Fruit fly (Drosophila melanogaster): Measurements from ENCODE around the gene CG6765.

Gene CG6765

DNA sequence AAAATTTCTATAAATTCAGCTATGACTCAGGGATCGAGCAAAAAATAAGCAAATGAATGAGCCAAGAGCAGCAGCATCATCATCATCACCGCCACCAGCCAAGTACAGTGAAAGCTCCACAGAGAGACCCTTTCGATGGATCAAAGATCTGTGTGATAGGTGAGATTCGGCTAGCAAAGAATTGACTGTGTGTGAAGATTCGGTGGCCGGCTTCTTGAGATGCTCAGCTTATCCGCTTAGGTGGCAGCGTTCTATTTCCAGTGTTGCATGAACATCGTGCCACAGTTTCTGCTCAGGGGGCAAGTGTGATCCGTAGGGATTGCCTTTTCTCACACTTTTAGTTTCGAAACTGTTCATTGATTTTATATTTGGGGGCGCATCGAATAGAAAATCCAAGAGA, 40.6 kb downstream of the CG6765 start (continued):
- TF ChIP-seq cad (GFP tag; optimal IDR thresholded peaks at IDR 0.05), result no peak
- TF ChIP-seq CG9876 (GFP tag; optimal IDR thresholded peaks at IDR 0.05), result no peak
- TF ChIP-seq chm (GFP tag; IDR thresholded peaks at IDR 0.05), result no peak
- TF ChIP-seq Hr51 (GFP tag; optimal IDR thresholded peaks at IDR 0.05), result no peak
- TF ChIP-seq MTF-1 (GFP tag; optimal IDR thresholded peaks at IDR 0.05; ENCODE audit: borderline replicate concordance), result no peak
- TF ChIP-seq otp (GFP tag; IDR thresholded peaks at IDR 0.05), result no peak
- no peak for TF ChIP-seq wek (GFP tag; optimal IDR thresholded peaks at IDR 0.05)
- TF ChIP-seq phol (tag; optimal IDR thresholded peaks at IDR 0.05), result no peak
- no peak for TF ChIP-seq eyg (GFP tag; optimal IDR thresholded peaks at IDR 0.05)
- no peak for TF ChIP-seq CG14667 (GFP tag; IDR thresholded peaks at IDR 0.05)
- TF ChIP-seq vvl (GFP tag; IDR thresholded peaks at IDR 0.05), result no peak
- no peak for TF ChIP-seq CG15479 (GFP tag; optimal IDR thresholded peaks at IDR 0.05)
- TF ChIP-seq CG6683 (GFP tag; optimal IDR thresholded peaks at IDR 0.05), result no peak
- no peak for TF ChIP-seq Pdp1 (GFP tag; optimal IDR thresholded peaks at IDR 0.05)
- no peak for TF ChIP-seq zfh2 (GFP tag; optimal IDR thresholded peaks at IDR 0.05)
- no peak for TF ChIP-seq CG11085 (GFP tag; IDR thresholded peaks at IDR 0.05)
- TF ChIP-seq bsh (GFP tag; optimal IDR thresholded peaks at IDR 0.05), result peak in 1 of 2 experiments; percentile 11
- no peak for TF ChIP-seq CG17829 (tag; optimal IDR thresholded peaks at IDR 0.05)
- TF ChIP-seq onecut (GFP tag; IDR thresholded peaks at IDR 0.05), result no peak
- TF ChIP-seq gsb-n (tag; optimal IDR thresholded peaks at IDR 0.05), result no peak
- no peak for TF ChIP-seq CG6765 (GFP tag; optimal IDR thresholded peaks at IDR 0.05)
- TF ChIP-seq CG7839 (tag; optimal IDR thresholded peaks at IDR 0.05), result no peak
- no peak for TF ChIP-seq CG2199 (GFP tag; IDR thresholded peaks at IDR 0.05)
- no peak for TF ChIP-seq chn (GFP tag; optimal IDR thresholded peaks at IDR 0.05)
- no peak for TF ChIP-seq amos (GFP tag; IDR thresholded peaks at IDR 0.05; ENCODE audit: partially characterized antibody)
- no peak for TF ChIP-seq CG10959 (GFP tag; IDR thresholded peaks at IDR 0.05)
- TF ChIP-seq Hey (tag; optimal IDR thresholded peaks at IDR 0.05), result no peak
- TF ChIP-seq CG3838 (GFP tag; optimal IDR thresholded peaks at IDR 0.05), result no peak
- TF ChIP-seq Rfx (GFP tag; IDR thresholded peaks at IDR 0.05), result peak; percentile 60
- TF ChIP-seq Nf-YC (tag; optimal IDR thresholded peaks at IDR 0.05), result peak; percentile 0
- no peak for TF ChIP-seq CG31365 (tag; optimal IDR thresholded peaks at IDR 0.05)
- no peak for TF ChIP-seq prd (optimal IDR thresholded peaks at IDR 0.05)
- no peak for TF ChIP-seq prd (GFP tag; IDR thresholded peaks at IDR 0.05)
- no peak for TF ChIP-seq salm (tag; optimal IDR thresholded peaks at IDR 0.05)
- TF ChIP-seq CG1024 (GFP tag; IDR thresholded peaks at IDR 0.05), result no peak
- no peak for TF ChIP-seq dmrt11E (tag; optimal IDR thresholded peaks at IDR 0.05)
- TF ChIP-seq jumu (GFP tag; optimal IDR thresholded peaks at IDR 0.05), result peak; percentile 12
- TF ChIP-seq peb (GFP tag; IDR thresholded peaks at IDR 0.05), result 0 out of 2 replicates have a peak, but pooled peaks have one; percentile 6
- TF ChIP-seq nau (GFP tag; optimal IDR thresholded peaks at IDR 0.05), result no peak
- peak; percentile 91 for TF ChIP-seq grau (tag; optimal IDR thresholded peaks at IDR 0.05)
- no peak for TF ChIP-seq Antp (GFP tag; optimal IDR thresholded peaks at IDR 0.05)
- TF ChIP-seq pho (GFP tag; optimal IDR thresholded peaks at IDR 0.05), result no peak
- TF ChIP-seq Atf6 (GFP tag; IDR thresholded peaks at IDR 0.05), result no peak
- no peak for TF ChIP-seq Hr39 (optimal IDR thresholded peaks at IDR 0.05)
- TF ChIP-seq CG10543 (GFP tag; optimal IDR thresholded peaks at IDR 0.05), result peak; percentile 81
- peak; percentile 62 for TF ChIP-seq kah (GFP tag; optimal IDR thresholded peaks at IDR 0.05)
- no peak for TF ChIP-seq CG43689 (GFP tag; IDR thresholded peaks at IDR 0.05)
- TF ChIP-seq Taf1 (GFP tag; IDR thresholded peaks at IDR 0.05), result no peak
- TF ChIP-seq ash1 (GFP tag; optimal IDR thresholded peaks at IDR 0.05), result no peak
- no peak for TF ChIP-seq CG10979 (tag; optimal IDR thresholded peaks at IDR 0.05)
- no peak for TF ChIP-seq slp2 (GFP tag; optimal IDR thresholded peaks at IDR 0.05)
- no peak for TF ChIP-seq vfl (GFP tag; optimal IDR thresholded peaks at IDR 0.05)
- TF ChIP-seq CG2875 (GFP tag; optimal IDR thresholded peaks at IDR 0.05), result no peak

Measured in whole organism, embryonic.